Worm (Caenorhabditis elegans): Measurements from ENCODE around the gene T23G5.2.

Gene T23G5.2

ce11 chrIII:9228722-9229121 lies 7.4 kb downstream of the T23G5.2 start, which contains the start of gene rnr-1:
Gene rnr-1 (minus strand): TSS chrIII:9228798.
- TF ChIP-seq pqm-1 (tag; optimal IDR thresholded peaks at IDR 0.05) (no peak), nfya-1 (tag; optimal IDR thresholded peaks at IDR 0.05) (no peak), fkh-6 (tag; optimal IDR thresholded peaks at IDR 0.05) (no peak), ref-2 (tag; optimal IDR thresholded peaks at IDR 0.05) (no peak), unc-86 (tag; optimal IDR thresholded peaks at IDR 0.05) (no peak), ceh-9 (tag; optimal IDR thresholded peaks at IDR 0.05) (no peak), ceh-22 (tag; optimal IDR thresholded peaks at IDR 0.05) (no peak), dmd-4 (tag; optimal IDR thresholded peaks at IDR 0.05; ENCODE audit: borderline replicate concordance) (no peak), pros-1 (tag; optimal IDR thresholded peaks at IDR 0.05) (no peak), ztf-16 (tag; optimal IDR thresholded peaks at IDR 0.05) (no peak), C38D4.7 (GFP tag; optimal IDR thresholded peaks at IDR 0.05) (no peak), elt-2 (tag; optimal IDR thresholded peaks at IDR 0.05) (no peak), madf-2 (tag; optimal IDR thresholded peaks at IDR 0.05) (no peak)

- TF ChIP-seq Y22D7AL.16 (tag; optimal IDR thresholded peaks at IDR 0.05), result no peak
- TF ChIP-seq nfya-1 (tag; optimal IDR thresholded peaks at IDR 0.05), result peak; percentile 13
Measured at ce11 chrIII:9228190-9228589, 7.9 kb downstream of the T23G5.2 start.

- TF ChIP-seq syd-9 (tag; optimal IDR thresholded peaks at IDR 0.05) (no peak), ztf-16 (tag; optimal IDR thresholded peaks at IDR 0.05) (no peak), zip-5 (tag; optimal IDR thresholded peaks at IDR 0.05) (no peak), fax-1 (tag; optimal IDR thresholded peaks at IDR 0.05) (no peak)
Measured at ce11 chrIII:9224986-9225385, 11.1 kb downstream of the T23G5.2 start.

ce11 chrIII:9215367-9215766 lies 20.8 kb downstream of the T23G5.2 start, which contains the start of gene npr-29:
Gene npr-29 (minus strand): TSS chrIII:9215467.
- TF ChIP-seq mec-3 (tag; optimal IDR thresholded peaks at IDR 0.05; ENCODE audit: borderline replicate concordance) (no peak), K09A11.1 (tag; optimal IDR thresholded peaks at IDR 0.05; ENCODE audit: insufficient read depth) (no peak), sdc-2 (tag; optimal IDR thresholded peaks at IDR 0.05) (no peak)

ce11 chrIII:9206185-9206584 lies 29.9 kb downstream of the T23G5.2 start, which contains the start of gene ZC84.1:
Gene ZC84.1 (minus strand): TSS chrIII:9206285.
- TF ChIP-seq K02D7.2 (tag; optimal IDR thresholded peaks at IDR 0.05) (no peak), ceh-22 (tag; optimal IDR thresholded peaks at IDR 0.05) (no peak), nhr-11 (tag; optimal IDR thresholded peaks at IDR 0.05) (no peak), dve-1 (tag; optimal IDR thresholded peaks at IDR 0.05) (no peak), eyg-1 (tag; optimal IDR thresholded peaks at IDR 0.05) (no peak), nhr-232 (tag; optimal IDR thresholded peaks at IDR 0.05) (no peak), ceh-24 (tag; optimal IDR thresholded peaks at IDR 0.05) (no peak), unc-42 (tag; optimal IDR thresholded peaks at IDR 0.05) (no peak), hlh-8 (tag; optimal IDR thresholded peaks at IDR 0.05) (no peak), ztf-16 (tag; optimal IDR thresholded peaks at IDR 0.05) (no peak), lim-6 (tag; optimal IDR thresholded peaks at IDR 0.05) (no peak), ceh-2 (tag; optimal IDR thresholded peaks at IDR 0.05) (no peak)

ce11 chrIII:9201977-9202376 lies 34.2 kb downstream of the T23G5.2 start:
- TF ChIP-seq ama-1 (optimal IDR thresholded peaks at IDR 0.05), result no peak
- no peak for TF ChIP-seq fkh-6 (tag; optimal IDR thresholded peaks at IDR 0.05)
- no peak for TF ChIP-seq pag-3 (tag; optimal IDR thresholded peaks at IDR 0.05; ENCODE audit: borderline replicate concordance)
- TF ChIP-seq zip-5 (tag; optimal IDR thresholded peaks at IDR 0.05), result no peak
- no peak for TF ChIP-seq ztf-16 (tag; optimal IDR thresholded peaks at IDR 0.05)
- no peak for TF ChIP-seq Y22D7AL.16 (tag; optimal IDR thresholded peaks at IDR 0.05)
- no peak for TF ChIP-seq ceh-22 (tag; optimal IDR thresholded peaks at IDR 0.05)
- TF ChIP-seq ahr-1 (tag; optimal IDR thresholded peaks at IDR 0.05), result no peak
- TF ChIP-seq mec-3 (tag; optimal IDR thresholded peaks at IDR 0.05; ENCODE audit: borderline replicate concordance), result no peak
- no peak for TF ChIP-seq sox-4 (tag; optimal IDR thresholded peaks at IDR 0.05)
- TF ChIP-seq hlh-13 (GFP tag; optimal IDR thresholded peaks at IDR 0.05), result no peak
- TF ChIP-seq unc-3 (GFP tag; conservative IDR thresholded peaks at IDR 0.05), result no peak
- TF ChIP-seq unc-3 (tag; optimal IDR thresholded peaks at IDR 0.05), result no peak
- TF ChIP-seq ceh-48 (tag; optimal IDR thresholded peaks at IDR 0.05), result no peak
- TF ChIP-seq dve-1 (tag; optimal IDR thresholded peaks at IDR 0.05), result no peak

Data from whole organism, late embryonic.